Fruit fly (Drosophila melanogaster): ENCODE data around the gene nol.

nol gene

dm6 chr3L:11101598-11101997, 29.0 kb upstream of the nol start, which contains the start of gene Elo68beta:
Gene Elo68beta, minus strand, starts transcription at chr3L:11101698.
- TF ChIP-seq ttk (optimal IDR thresholded peaks at IDR 0.05) (no peak), h (optimal IDR thresholded peaks at IDR 0.05) (no peak), Myc (optimal IDR thresholded peaks at IDR 0.05) (no peak), psq (optimal IDR thresholded peaks at IDR 0.05) (no peak), Sin3A (optimal IDR thresholded peaks at IDR 0.05) (no peak), insv (optimal IDR thresholded peaks at IDR 0.05) (no peak)

dm6 chr3L:11102930-11103329, 27.7 kb upstream of the nol start, which contains the start of gene Elo68alpha:
Gene Elo68alpha, minus strand, starts transcription at chr3L:11103030.
- TF ChIP-seq h (optimal IDR thresholded peaks at IDR 0.05) = no peak
- TF ChIP-seq Sin3A (optimal IDR thresholded peaks at IDR 0.05) = no peak
- TF ChIP-seq insv (optimal IDR thresholded peaks at IDR 0.05) = no peak

dm6 chr3L:11103773-11104172, 26.9 kb upstream of the nol start, which contains the start of gene CG32071:
Gene CG32071, minus strand, starts transcription at chr3L:11103873.
- TF ChIP-seq ttk (optimal IDR thresholded peaks at IDR 0.05) (no peak), Myc (optimal IDR thresholded peaks at IDR 0.05) (no peak), h (optimal IDR thresholded peaks at IDR 0.05) (no peak), insv (optimal IDR thresholded peaks at IDR 0.05) (no peak), Sin3A (optimal IDR thresholded peaks at IDR 0.05) (no peak), psq (optimal IDR thresholded peaks at IDR 0.05) (no peak)

dm6 chr3L:11107432-11107831, 23.2 kb upstream of the nol start, which contains the start of gene CG32073:
Gene CG32073, minus strand, starts transcription at chr3L:11107582.
- no peak for TF ChIP-seq insv (optimal IDR thresholded peaks at IDR 0.05)
- no peak for TF ChIP-seq psq (optimal IDR thresholded peaks at IDR 0.05)
- no peak for TF ChIP-seq ttk (optimal IDR thresholded peaks at IDR 0.05)
- TF ChIP-seq Myc (optimal IDR thresholded peaks at IDR 0.05) = no peak
- no peak for TF ChIP-seq Sin3A (optimal IDR thresholded peaks at IDR 0.05)
- no peak for TF ChIP-seq h (optimal IDR thresholded peaks at IDR 0.05)

dm6 chr3L:11107935-11108334, 22.7 kb upstream of the nol start, which contains the start of gene CG12522:
Gene CG12522, plus strand, starts transcription at chr3L:11108235.
- TF ChIP-seq Myc (optimal IDR thresholded peaks at IDR 0.05) (no peak), Sin3A (optimal IDR thresholded peaks at IDR 0.05) (no peak), insv (optimal IDR thresholded peaks at IDR 0.05) (no peak), h (optimal IDR thresholded peaks at IDR 0.05) (no peak), psq (optimal IDR thresholded peaks at IDR 0.05) (no peak), ttk (optimal IDR thresholded peaks at IDR 0.05) (no peak)

dm6 chr3L:11109454-11109853, 21.2 kb upstream of the nol start, which contains the start of the genes CG34012 and emei:
Gene CG34012, minus strand, starts transcription at chr3L:11109505.
Gene emei, plus strand, starts transcription at chr3L:11109690.
- no peak for TF ChIP-seq Sin3A (optimal IDR thresholded peaks at IDR 0.05)

- no peak for TF ChIP-seq ttk (optimal IDR thresholded peaks at IDR 0.05)
- no peak for TF ChIP-seq psq (optimal IDR thresholded peaks at IDR 0.05)
- TF ChIP-seq Myc (optimal IDR thresholded peaks at IDR 0.05) = no peak
- no peak for TF ChIP-seq insv (optimal IDR thresholded peaks at IDR 0.05)
- TF ChIP-seq Sin3A (optimal IDR thresholded peaks at IDR 0.05) = no peak
- no peak for TF ChIP-seq h (optimal IDR thresholded peaks at IDR 0.05)
Observed at dm6 chr3L:11112427-11112826, 18.2 kb upstream of the nol start.

- TF ChIP-seq Sin3A (optimal IDR thresholded peaks at IDR 0.05) (no peak), h (optimal IDR thresholded peaks at IDR 0.05) (no peak)
Observed at dm6 chr3L:11113198-11114197, 17.1 kb upstream of the nol start, which contains the start of gene Sod1. Gene Sod1, minus strand, starts transcription at chr3L:11113740.

dm6 chr3L:11117733-11118132, 12.9 kb upstream of the nol start:
- TF ChIP-seq ttk (optimal IDR thresholded peaks at IDR 0.05) (no peak), psq (optimal IDR thresholded peaks at IDR 0.05) (no peak), Sin3A (optimal IDR thresholded peaks at IDR 0.05) (no peak), h (optimal IDR thresholded peaks at IDR 0.05) (no peak), insv (optimal IDR thresholded peaks at IDR 0.05) (no peak)

- TF ChIP-seq Myc (optimal IDR thresholded peaks at IDR 0.05) (no peak), Sin3A (optimal IDR thresholded peaks at IDR 0.05) (no peak), h (optimal IDR thresholded peaks at IDR 0.05) (no peak), insv (optimal IDR thresholded peaks at IDR 0.05) (no peak), ttk (optimal IDR thresholded peaks at IDR 0.05) (no peak)
Observed at dm6 chr3L:11118627-11119395, 11.8 kb upstream of the nol start.

- TF ChIP-seq Myc (optimal IDR thresholded peaks at IDR 0.05) (no peak), insv (optimal IDR thresholded peaks at IDR 0.05) (no peak), Sin3A (optimal IDR thresholded peaks at IDR 0.05) (no peak), psq (optimal IDR thresholded peaks at IDR 0.05) (no peak), ttk (optimal IDR thresholded peaks at IDR 0.05) (no peak), h (optimal IDR thresholded peaks at IDR 0.05) (no peak)
Observed at dm6 chr3L:11119396-11119900, 11.2 kb upstream of the nol start.

- TF ChIP-seq psq (optimal IDR thresholded peaks at IDR 0.05) (no peak), insv (optimal IDR thresholded peaks at IDR 0.05) (no peak), Myc (optimal IDR thresholded peaks at IDR 0.05) (no peak), ttk (optimal IDR thresholded peaks at IDR 0.05) (no peak), h (optimal IDR thresholded peaks at IDR 0.05) (no peak), Sin3A (optimal IDR thresholded peaks at IDR 0.05) (no peak)
Observed at dm6 chr3L:11119901-11120418, 10.7 kb upstream of the nol start.

Data from Kc167 (cell line).